Worm (Caenorhabditis elegans) whole organism, mixed stage, embryonic: ENCODE data around the gene srbc-39.

ENCODE experiments used
- M03D4.4 ChIP-seq: sonication (generic microtip); optimal IDR thresholded peaks from 2 replicates; lab custom pipeline; 2017; ENCODE audit warnings: mild to moderate bottlenecking, missing genetic modification characterization, missing compliant biosample characterization
- bed-3 ChIP-seq: fragments of 200-800 bp; sonication (Bioruptor generic); optimal IDR thresholded peaks from 3 replicates; lab custom pipeline; 2018; ENCODE audit warnings: mild to moderate bottlenecking, missing genetic modification characterization, moderate library complexity, missing compliant biosample characterization
- blmp-1 ChIP-seq: fragments of 150-350 bp; optimal IDR thresholded peaks from 2 replicates; lab custom pipeline; 2014; ENCODE audit warnings: missing biosample characterization, missing genetic modification characterization
- ceh-43 ChIP-seq: fragments of 200-800 bp; sonication (Bioruptor generic); optimal IDR thresholded peaks from 2 replicates; lab custom pipeline; 2018; ENCODE audit warnings: mild to moderate bottlenecking, missing genetic modification characterization, moderate library complexity, missing compliant biosample characterization
- ceh-83 ChIP-seq: fragments of 200-800 bp; sonication (Bioruptor generic); optimal IDR thresholded peaks from 2 replicates; lab custom pipeline; 2018; ENCODE audit warnings: mild to moderate bottlenecking, missing genetic modification characterization, missing compliant biosample characterization
- ces-1 ChIP-seq: fragments of 150-350 bp; optimal IDR thresholded peaks from 2 replicates; lab custom pipeline; 2014; ENCODE audit warnings: missing biosample characterization, missing genetic modification reagents, missing genetic modification characterization
- drap-1 ChIP-seq: fragments of 200-800 bp; sonication (Bioruptor generic); optimal IDR thresholded peaks from 3 replicates; lab custom pipeline; 2018; ENCODE audit warnings: mild to moderate bottlenecking, missing genetic modification characterization, missing compliant biosample characterization
- elt-1 ChIP-seq: sonication (generic microtip); optimal IDR thresholded peaks from 2 replicates; lab custom pipeline; 2017; ENCODE audit warnings: missing genetic modification characterization, mild to moderate bottlenecking, missing compliant biosample characterization, antibody characterized with exemption, moderate library complexity, borderline replicate concordance; ENCODE audit not compliant: insufficient read depth
- elt-3 ChIP-seq: fragments of 150-350 bp; optimal IDR thresholded peaks from 2 replicates; lab custom pipeline; 2014; ENCODE audit warnings: missing biosample characterization, missing genetic modification characterization
- flh-1 ChIP-seq: fragments of 200-800 bp; sonication (Bioruptor generic); optimal IDR thresholded peaks from 2 replicates; lab custom pipeline; 2018; ENCODE audit warnings: mild to moderate bottlenecking, missing genetic modification characterization, moderate library complexity, missing compliant biosample characterization
- ham-2 ChIP-seq: fragments of 200-800 bp; sonication (Bioruptor generic); optimal IDR thresholded peaks from 2 replicates; lab custom pipeline; 2018; ENCODE audit warnings: mild to moderate bottlenecking, missing genetic modification characterization, missing compliant biosample characterization
- lin-32 ChIP-seq: fragments of 200-800 bp; sonication (Bioruptor generic); optimal IDR thresholded peaks from 2 replicates; lab custom pipeline; 2018; ENCODE audit warnings: mild to moderate bottlenecking, missing genetic modification characterization, missing compliant biosample characterization
- mep-1 ChIP-seq: fragments of 150-350 bp; optimal IDR thresholded peaks from 2 replicates; lab custom pipeline; 2017; ENCODE audit warnings: missing biosample characterization, missing genetic modification reagents, missing genetic modification characterization, inconsistent platforms
- nhr-12 ChIP-seq: fragments of 150-350 bp; optimal IDR thresholded peaks from 2 replicates; lab custom pipeline; 2014; ENCODE audit warnings: missing biosample characterization, missing genetic modification characterization
- nhr-2 ChIP-seq: fragments of 150-350 bp; optimal IDR thresholded peaks from 2 replicates; lab custom pipeline; 2014; ENCODE audit warnings: missing biosample characterization, missing genetic modification characterization
- nhr-237 ChIP-seq: fragments of 150-350 bp; optimal IDR thresholded peaks from 2 replicates; lab custom pipeline; 2014; ENCODE audit warnings: missing biosample characterization, missing genetic modification characterization
- nhr-28 ChIP-seq: fragments of 150-350 bp; optimal IDR thresholded peaks from 2 replicates; lab custom pipeline; 2014; ENCODE audit warnings: missing biosample characterization, missing genetic modification characterization
- nhr-76 ChIP-seq: sonication (generic microtip); optimal IDR thresholded peaks from 2 replicates; lab custom pipeline; 2017; ENCODE audit warnings: missing biosample characterization, missing genetic modification characterization
- sem-2 ChIP-seq: fragments of 200-800 bp; sonication (Bioruptor generic); optimal IDR thresholded peaks from 2 replicates; lab custom pipeline; 2018; ENCODE audit warnings: mild to moderate bottlenecking, missing genetic modification characterization, missing compliant biosample characterization
- snpc-4 ChIP-seq: fragments of 150-350 bp; optimal IDR thresholded peaks from 2 replicates; lab custom pipeline; 2014; ENCODE audit warnings: missing biosample characterization, missing genetic modification characterization
- sptf-1 ChIP-seq: sonication (generic microtip); optimal IDR thresholded peaks from 2 replicates; lab custom pipeline; 2017; ENCODE audit warnings: mild to moderate bottlenecking, missing genetic modification characterization, moderate library complexity, missing compliant biosample characterization
- tbx-8 ChIP-seq: fragments of 200-800 bp; sonication (Bioruptor generic); optimal IDR thresholded peaks from 2 replicates; lab custom pipeline; 2018; ENCODE audit warnings: mild to moderate bottlenecking, missing genetic modification characterization, moderate library complexity, missing compliant biosample characterization
- unc-39 ChIP-seq: fragments of 150-350 bp; optimal IDR thresholded peaks from 2 replicates; lab custom pipeline; 2014; ENCODE audit warnings: missing biosample characterization, missing genetic modification characterization
- unc-62 ChIP-seq: fragments of 150-350 bp; optimal IDR thresholded peaks from 2 replicates; lab custom pipeline; 2014; ENCODE audit warnings: missing biosample characterization, missing genetic modification reagents, missing genetic modification characterization
- ztf-11 ChIP-seq: fragments of 150-350 bp; optimal IDR thresholded peaks from 2 replicates; lab custom pipeline; 2014; ENCODE audit warnings: missing biosample characterization, missing genetic modification characterization

srbc-39 gene

DNA sequence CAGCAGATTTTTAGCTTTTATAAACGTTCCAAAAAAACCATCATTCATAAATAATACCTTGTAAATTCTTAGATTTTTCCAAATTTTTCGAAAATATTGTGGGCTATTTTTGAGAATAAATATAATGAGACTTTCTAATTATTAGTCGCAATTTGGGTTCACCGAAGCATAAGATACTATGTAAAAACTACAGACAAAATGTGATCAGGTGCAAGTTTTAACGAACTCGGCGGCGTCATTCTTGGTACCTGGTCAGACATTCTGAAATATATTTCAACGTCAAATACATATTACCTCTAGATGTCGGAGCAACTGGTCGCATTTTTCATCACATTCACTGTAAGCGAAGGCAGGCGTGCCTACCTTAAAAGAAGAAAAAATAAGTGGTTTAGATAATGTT is 26.9 kb upstream of the srbc-39 start, which contains the start of gene srx-23:
TSS of gene srx-23 (plus strand) at position 301 of the 400 bp plus-strand sequence.
- no peak for TF ChIP-seq ceh-83 (GFP tag; lab: Kevin White, UChicago)
- TF ChIP-seq blmp-1 (tag; lab: Kevin White, UChicago): no peak
- no peak for TF ChIP-seq elt-1 (tag; lab: Kevin White, UChicago)
- no peak for TF ChIP-seq M03D4.4 (tag; lab: Kevin White, UChicago)
- no peak for TF ChIP-seq nhr-76 (tag; lab: Kevin White, UChicago)
- no peak for TF ChIP-seq bed-3 (GFP tag; lab: Kevin White, UChicago)
- TF ChIP-seq snpc-4: no peak
- no peak for TF ChIP-seq lin-32 (GFP tag; lab: Kevin White, UChicago)
- TF ChIP-seq ztf-11 (tag; lab: Kevin White, UChicago): no peak
- no peak for TF ChIP-seq drap-1 (GFP tag; lab: Kevin White, UChicago)

DNA sequence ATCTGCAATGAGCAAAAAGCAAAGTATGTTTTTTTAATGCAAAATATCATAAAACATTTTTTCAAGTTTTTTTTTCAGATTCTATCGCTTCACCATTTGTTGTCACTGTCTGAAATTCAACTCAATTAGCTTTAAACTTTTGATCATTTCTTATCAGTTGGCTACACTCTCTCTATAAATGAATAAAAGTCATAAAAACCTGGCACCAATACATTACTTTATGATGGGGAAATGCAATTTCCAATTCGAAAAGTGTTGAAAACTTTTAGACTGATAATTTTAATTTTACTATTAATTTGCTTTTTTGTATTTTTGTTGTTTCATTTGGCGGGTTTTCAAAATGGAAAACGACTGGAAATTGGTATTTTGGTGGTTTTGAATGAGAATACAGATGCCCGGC is 25.1 kb upstream of the srbc-39 start, which contains the start of gene F31F4.1:
TSS of gene F31F4.1 (plus strand) at position 203 of the 400 bp plus-strand sequence.
- TF ChIP-seq tbx-8 (no peak), ces-1 (GFP tag; lab: Kevin White, UChicago) (no peak), sptf-1 (tag; lab: Kevin White, UChicago) (no peak), ceh-43 (GFP tag; lab: Kevin White, UChicago) (no peak)

DNA sequence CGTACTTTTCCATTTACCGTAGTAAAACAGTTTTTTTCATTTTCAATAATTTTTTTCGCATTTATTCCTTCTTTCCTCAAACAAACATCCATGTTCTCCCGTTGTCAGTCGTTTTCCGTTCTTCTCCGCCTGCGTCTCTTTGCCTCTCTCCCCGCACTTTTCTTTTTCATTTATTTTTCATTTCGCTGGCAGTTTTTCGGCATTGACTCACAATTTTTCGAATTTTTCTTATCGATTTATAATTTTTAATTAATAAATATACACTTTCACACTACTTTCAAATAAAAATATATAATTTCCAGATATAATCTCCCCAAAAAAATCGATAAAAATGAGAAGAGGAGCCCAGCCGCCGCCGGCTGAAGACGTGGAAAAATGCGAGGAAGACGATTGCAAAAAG is 21.5 kb upstream of the srbc-39 start, which contains the start of gene H25P19.1:
TSS of gene H25P19.1 (plus strand) at position 301 of the 400 bp plus-strand sequence.
- no peak for TF ChIP-seq snpc-4
- no peak for TF ChIP-seq sptf-1 (tag; lab: Kevin White, UChicago)
- TF ChIP-seq unc-62: no peak
- no peak for TF ChIP-seq ham-2
- TF ChIP-seq nhr-28 (tag; lab: Kevin White, UChicago): no peak
- TF ChIP-seq M03D4.4 (tag; lab: Kevin White, UChicago): no peak
- TF ChIP-seq, all 35 proteins: peak for 0

DNA sequence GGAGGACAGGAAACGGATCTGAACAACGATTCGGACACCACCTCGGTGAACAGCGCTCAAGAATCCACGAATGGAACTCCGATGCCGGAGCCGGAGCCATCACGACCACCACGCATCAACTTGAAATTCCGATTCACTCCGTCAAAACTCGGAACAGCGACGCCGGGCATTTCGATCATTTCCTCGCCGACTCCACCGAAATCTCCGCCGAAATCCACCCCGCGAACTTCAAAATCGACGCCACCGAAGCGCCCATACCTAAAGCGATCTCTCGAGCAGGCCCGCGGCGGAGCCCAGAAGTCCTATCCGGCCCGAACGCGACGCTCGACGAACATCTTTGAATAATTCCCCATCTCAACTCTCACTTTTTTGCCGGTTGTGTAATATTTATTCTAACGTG is 19.4 kb upstream of the srbc-39 start:
- no peak for TF ChIP-seq ces-1 (GFP tag; lab: Kevin White, UChicago)
- no peak for TF ChIP-seq flh-1
- TF ChIP-seq nhr-28 (tag; lab: Kevin White, UChicago): no peak

DNA sequence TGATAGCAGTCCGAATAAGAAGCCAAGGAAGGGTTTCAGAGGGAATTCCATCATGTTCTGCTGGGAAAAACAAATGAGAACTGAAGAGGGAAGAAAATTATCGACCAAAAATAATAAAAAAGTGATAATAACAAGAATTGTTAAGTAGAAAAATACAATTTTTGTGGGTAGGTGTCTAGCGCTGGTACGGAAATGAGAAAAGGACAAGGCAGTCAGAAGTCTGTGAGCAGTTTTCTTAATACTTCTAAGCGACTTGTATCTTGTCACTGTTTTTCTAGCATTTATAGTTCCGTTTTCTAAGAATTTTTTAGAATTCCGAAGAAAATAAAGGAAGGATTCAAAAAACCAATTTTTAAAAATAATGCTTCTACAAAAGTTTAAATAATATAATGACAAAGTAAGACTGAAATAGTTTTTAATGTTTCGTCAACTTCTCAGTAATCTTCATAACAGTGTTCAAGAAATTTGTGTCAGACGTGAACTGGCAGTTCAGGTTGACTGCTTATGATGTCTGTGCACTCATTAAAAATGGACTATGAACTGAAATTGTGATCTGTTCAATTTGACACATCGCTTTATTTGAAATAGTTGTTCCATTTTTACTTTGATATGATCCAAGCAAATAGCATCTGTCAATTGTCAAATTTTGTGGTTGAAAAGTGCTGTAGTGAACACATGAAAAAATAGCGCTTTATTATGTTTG is 16.0 kb upstream of the srbc-39 start, which contains the start of gene srx-4:
TSS of gene srx-4 (minus strand) at position 51 of the 703 bp plus-strand sequence.
- TF ChIP-seq mep-1 (tag; lab: Kevin White, UChicago) (no peak), snpc-4 (no peak), nhr-12 (tag; lab: Kevin White, UChicago) (no peak), sem-2 (GFP tag; lab: Kevin White, UChicago) (no peak), nhr-2 (tag; lab: Kevin White, UChicago) (no peak), tbx-8 (no peak), blmp-1 (tag; lab: Kevin White, UChicago) (no peak), ces-1 (GFP tag; lab: Kevin White, UChicago) (no peak), nhr-237 (tag; lab: Kevin White, UChicago) (no peak), elt-3 (tag; lab: Kevin White, UChicago) (no peak)

DNA sequence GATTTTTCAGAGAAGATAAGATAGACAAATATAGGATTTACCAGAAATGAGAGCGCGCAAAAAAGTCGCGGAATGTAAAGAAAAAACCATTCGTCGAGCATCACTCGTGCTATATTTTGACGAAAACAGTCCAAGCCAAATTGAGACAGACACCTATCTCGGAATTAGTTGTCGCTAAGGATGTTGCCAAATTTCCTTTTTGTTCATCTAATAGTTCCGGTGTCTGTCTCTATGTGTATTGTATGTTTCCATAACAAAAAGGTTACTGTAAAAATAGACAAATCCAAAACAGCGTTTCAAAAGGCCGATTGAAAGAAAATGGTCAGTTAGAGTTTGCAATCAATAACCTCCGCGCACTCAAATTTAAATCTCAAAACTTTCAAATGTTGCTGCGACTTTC is 14.3 kb upstream of the srbc-39 start, which contains the start of gene srj-53:
TSS of gene srj-53 (minus strand) at position 101 of the 400 bp plus-strand sequence.
- TF ChIP-seq mep-1 (tag; lab: Kevin White, UChicago) (no peak), ces-1 (GFP tag; lab: Kevin White, UChicago) (no peak), ceh-43 (GFP tag; lab: Kevin White, UChicago) (no peak), nhr-2 (tag; lab: Kevin White, UChicago) (no peak), ztf-11 (tag; lab: Kevin White, UChicago) (no peak), flh-1 (no peak), ceh-83 (GFP tag; lab: Kevin White, UChicago) (no peak), unc-39 (no peak)

DNA sequence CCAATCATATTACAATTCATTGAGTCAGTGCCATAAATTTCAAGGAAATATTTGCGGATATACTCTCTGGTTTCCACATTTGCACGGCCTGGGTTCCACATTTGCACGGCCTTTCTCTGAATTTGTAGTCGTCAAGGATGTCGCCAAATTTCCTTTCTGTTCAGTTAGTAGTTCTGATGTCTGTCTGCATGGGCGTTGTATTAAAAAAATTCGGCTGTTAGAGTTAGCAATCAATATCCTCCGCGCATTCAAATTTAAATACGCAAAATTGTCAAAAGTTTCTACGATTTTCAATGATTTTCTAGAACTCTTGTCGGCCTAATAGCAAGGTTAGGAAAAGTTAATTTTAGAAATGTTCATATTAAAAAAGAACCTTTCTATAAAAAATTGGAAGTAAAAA is 13.0 kb upstream of the srbc-39 start, which contains the start of gene srj-52:
TSS of gene srj-52 (minus strand) at position 101 of the 400 bp plus-strand sequence.
- TF ChIP-seq nhr-12 (tag; lab: Kevin White, UChicago): no peak
- TF ChIP-seq, all 35 proteins: peak for 0
